Worm (Caenorhabditis elegans): ENCODE measurements around the gene srsx-38.
"Not testable (repeated sequence)": the region's sequence is repeated elsewhere in the genome, so short reads cannot be mapped to it uniquely, and the experiment has no call there.

The srsx-38 gene

ce11 chrV:15807420-15807819, at the start of gene srsx-38:
Gene srsx-38, minus strand, starts transcription at chrV:15807520.
- TF ChIP-seq med-1 (GFP tag; optimal IDR thresholded peaks at IDR 0.05; ENCODE audit: insufficient read depth); ztf-23 (GFP tag; IDR thresholded peaks at IDR 0.05); ref-1 (GFP tag; conservative IDR thresholded peaks at IDR 0.05): not testable (repeated sequence)

DNA sequence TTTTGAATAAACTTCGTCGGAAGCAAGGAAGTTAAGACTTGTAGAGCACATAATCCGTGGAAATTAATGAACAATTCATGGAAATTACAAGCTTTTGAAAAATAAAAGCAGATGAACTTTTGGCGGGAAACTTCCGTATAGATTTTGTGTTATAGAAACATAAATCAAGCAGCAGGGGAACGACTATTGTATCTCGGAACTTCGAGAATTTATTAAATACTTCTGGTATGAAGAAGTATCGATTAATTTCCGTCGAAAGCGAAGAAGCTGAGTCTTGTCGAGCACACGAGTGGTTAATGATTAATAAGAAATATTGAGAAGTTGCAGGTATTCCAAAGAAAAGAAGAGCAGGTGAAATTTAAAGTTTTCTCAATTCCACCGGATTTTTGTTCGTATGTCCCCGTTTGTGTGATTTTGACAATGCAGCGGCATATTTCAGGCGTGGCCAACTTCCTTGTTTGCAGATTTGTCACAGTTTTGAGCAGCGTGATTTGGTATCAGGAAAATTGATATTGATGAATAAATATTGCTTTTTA, 43.0 kb upstream of the srsx-38 start, which contains the start of gene srh-147:
Gene srh-147, minus strand, starts transcription at position 51 of the 536 bp plus-strand sequence.
- not testable (repeated sequence) for TF ChIP-seq T22C8.4 (GFP tag; IDR thresholded peaks at IDR 0.05); ref-1 (GFP tag; conservative IDR thresholded peaks at IDR 0.05); flt-1 (GFP tag; IDR thresholded peaks at IDR 0.05)

DNA sequence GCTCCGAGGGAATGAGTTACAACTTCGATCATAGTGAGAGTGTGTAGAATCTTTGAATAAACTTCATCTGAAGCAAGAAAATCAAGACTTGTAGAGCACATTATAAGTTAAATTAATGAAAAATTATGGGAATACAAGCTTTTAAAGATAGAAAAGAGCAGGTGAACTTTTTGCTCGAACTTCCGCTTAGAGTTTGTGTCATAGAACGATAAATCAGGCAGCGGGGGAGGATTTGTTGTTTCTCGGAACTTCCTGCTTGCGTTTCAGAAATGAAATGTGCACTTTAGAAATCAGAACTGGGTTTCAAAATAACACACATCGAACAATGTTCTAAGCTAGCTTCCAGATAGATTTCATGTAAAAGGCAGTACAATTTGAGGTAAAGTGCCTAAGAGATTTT, 33.8 kb upstream of the srsx-38 start, which contains the start of gene srh-149:
Gene srh-149, minus strand, starts transcription at position 101 of the 400 bp plus-strand sequence.
- TF ChIP-seq klf-2 (GFP tag; conservative IDR thresholded peaks at IDR 0.05) (no peak), ztf-23 (GFP tag; IDR thresholded peaks at IDR 0.05) (no peak), ztf-29 (GFP tag; IDR thresholded peaks at IDR 0.05) (no peak), ref-1 (GFP tag; conservative IDR thresholded peaks at IDR 0.05) (no peak), flt-1 (GFP tag; IDR thresholded peaks at IDR 0.05) (no peak), T22C8.4 (GFP tag; IDR thresholded peaks at IDR 0.05) (no peak), cog-1 (tag; optimal IDR thresholded peaks at IDR 0.05) (no peak), med-1 (GFP tag; optimal IDR thresholded peaks at IDR 0.05; ENCODE audit: insufficient read depth) (no peak), tab-1 (GFP tag; IDR thresholded peaks at IDR 0.05) (no peak)

DNA sequence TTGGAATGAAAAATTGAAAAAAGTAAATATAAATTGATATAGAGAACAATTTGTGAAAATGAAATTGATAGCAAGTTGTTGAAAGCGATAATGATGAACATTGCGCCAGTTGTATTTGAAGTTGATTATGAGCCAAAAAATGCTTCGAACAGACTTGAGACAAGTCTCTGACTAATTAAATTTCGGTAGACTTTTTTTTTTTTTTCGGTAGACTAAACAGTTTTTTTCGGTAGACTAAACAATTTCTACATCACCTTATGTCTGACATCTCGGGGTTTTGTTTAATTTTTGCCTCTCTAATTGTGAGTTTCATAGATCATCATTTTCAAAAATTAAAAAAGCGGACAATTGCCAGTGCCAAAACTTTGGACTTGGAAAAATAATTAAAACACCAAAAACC, 26.3 kb upstream of the srsx-38 start, which contains the start of gene srbc-54:
Gene srbc-54, minus strand, starts transcription at position 101 of the 400 bp plus-strand sequence.
- no peak for TF ChIP-seq flt-1 (GFP tag; IDR thresholded peaks at IDR 0.05)
- no peak for TF ChIP-seq ref-1 (GFP tag; conservative IDR thresholded peaks at IDR 0.05)
- no peak for TF ChIP-seq med-1 (GFP tag; optimal IDR thresholded peaks at IDR 0.05; ENCODE audit: insufficient read depth)
- TF ChIP-seq ztf-29 (GFP tag; IDR thresholded peaks at IDR 0.05), result no peak
- TF ChIP-seq T22C8.4 (GFP tag; IDR thresholded peaks at IDR 0.05), result no peak
- no peak for TF ChIP-seq ztf-23 (GFP tag; IDR thresholded peaks at IDR 0.05)
- TF ChIP-seq klf-2 (GFP tag; conservative IDR thresholded peaks at IDR 0.05), result no peak
- TF ChIP-seq tab-1 (GFP tag; IDR thresholded peaks at IDR 0.05), result no peak
- no peak for TF ChIP-seq cog-1 (tag; optimal IDR thresholded peaks at IDR 0.05)

DNA sequence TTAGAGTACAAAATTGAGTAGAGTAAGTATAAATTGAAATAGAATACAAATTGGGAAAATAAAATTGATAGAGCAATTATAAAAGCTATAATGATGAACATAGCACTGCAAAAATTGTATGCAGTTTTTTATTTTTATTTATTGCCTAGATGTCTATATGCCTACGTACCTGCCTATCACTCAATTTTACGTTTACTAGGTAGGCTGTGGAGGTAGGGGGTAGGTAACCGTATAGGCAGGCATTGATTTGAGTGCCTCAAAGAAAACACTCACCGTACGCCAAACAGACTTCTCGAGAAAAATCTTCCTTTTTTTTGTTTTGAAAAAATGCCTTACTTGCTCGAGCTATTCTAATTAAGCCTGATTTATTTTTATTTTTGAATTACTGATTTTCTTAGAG, 24.3 kb upstream of the srsx-38 start, which contains the start of gene srbc-56:
Gene srbc-56, minus strand, starts transcription at position 101 of the 400 bp plus-strand sequence.
- TF ChIP-seq tab-1 (GFP tag; IDR thresholded peaks at IDR 0.05) (no peak), flt-1 (GFP tag; IDR thresholded peaks at IDR 0.05) (no peak), med-1 (GFP tag; optimal IDR thresholded peaks at IDR 0.05; ENCODE audit: insufficient read depth) (no peak), ztf-29 (GFP tag; IDR thresholded peaks at IDR 0.05) (no peak), cog-1 (tag; optimal IDR thresholded peaks at IDR 0.05) (no peak)

DNA sequence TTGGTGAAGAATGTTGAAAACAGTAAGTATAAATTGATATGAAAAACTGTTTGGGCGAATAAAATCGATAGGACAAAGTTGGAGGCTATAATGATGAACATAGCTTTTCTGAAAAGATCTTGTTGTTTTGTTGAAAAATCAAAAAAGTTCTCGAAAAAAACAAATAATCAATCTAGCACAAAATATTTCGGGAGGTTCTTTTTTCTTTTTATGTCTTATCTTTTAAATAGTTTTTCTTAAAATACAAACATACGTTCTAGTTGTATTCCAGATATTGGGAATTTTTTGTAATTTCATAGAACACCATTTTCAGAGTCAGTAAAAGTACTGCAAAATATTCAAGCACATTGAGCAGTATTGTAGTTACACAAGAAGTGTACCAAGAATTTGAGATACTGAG, 22.6 kb upstream of the srsx-38 start, which contains the start of gene srbc-55:
Gene srbc-55, minus strand, starts transcription at position 101 of the 400 bp plus-strand sequence.
- TF ChIP-seq med-1 (GFP tag; optimal IDR thresholded peaks at IDR 0.05; ENCODE audit: insufficient read depth) (no peak), ztf-23 (GFP tag; IDR thresholded peaks at IDR 0.05) (no peak), ref-1 (GFP tag; conservative IDR thresholded peaks at IDR 0.05) (no peak), T22C8.4 (GFP tag; IDR thresholded peaks at IDR 0.05) (no peak), ztf-29 (GFP tag; IDR thresholded peaks at IDR 0.05) (no peak), flt-1 (GFP tag; IDR thresholded peaks at IDR 0.05) (no peak), tab-1 (GFP tag; IDR thresholded peaks at IDR 0.05) (no peak), cog-1 (tag; optimal IDR thresholded peaks at IDR 0.05) (no peak), klf-2 (GFP tag; conservative IDR thresholded peaks at IDR 0.05) (no peak)

DNA sequence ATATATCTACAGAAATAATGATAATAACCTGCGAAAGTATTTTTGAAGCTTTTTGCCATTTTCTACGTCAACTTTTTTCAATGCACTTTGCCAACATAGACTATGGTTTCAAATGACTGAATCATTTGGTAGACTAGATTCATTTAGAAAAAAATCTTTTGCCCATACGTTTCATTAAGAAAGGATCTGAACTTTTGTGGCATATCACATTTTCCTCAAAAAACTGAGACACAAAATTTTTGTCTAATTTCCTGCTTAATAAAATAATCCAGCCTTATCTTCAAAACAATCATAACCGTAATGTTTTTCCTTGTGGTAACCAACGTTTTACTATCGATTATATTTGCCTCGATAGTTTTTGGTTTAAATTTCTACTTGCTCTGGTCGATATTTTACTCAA, 18.8 kb upstream of the srsx-38 start, which contains the start of gene srbc-51:
Gene srbc-51, plus strand, starts transcription at position 301 of the 400 bp plus-strand sequence.
- no peak for TF ChIP-seq ref-1 (GFP tag; conservative IDR thresholded peaks at IDR 0.05)
- TF ChIP-seq ztf-23 (GFP tag; IDR thresholded peaks at IDR 0.05), result no peak
- TF ChIP-seq tab-1 (GFP tag; IDR thresholded peaks at IDR 0.05), result no peak
- TF ChIP-seq flt-1 (GFP tag; IDR thresholded peaks at IDR 0.05), result no peak
- TF ChIP-seq ztf-29 (GFP tag; IDR thresholded peaks at IDR 0.05), result no peak
- TF ChIP-seq med-1 (GFP tag; optimal IDR thresholded peaks at IDR 0.05; ENCODE audit: insufficient read depth), result no peak
- no peak for TF ChIP-seq T22C8.4 (GFP tag; IDR thresholded peaks at IDR 0.05)
- TF ChIP-seq cog-1 (tag; optimal IDR thresholded peaks at IDR 0.05), result no peak
- TF ChIP-seq klf-2 (GFP tag; conservative IDR thresholded peaks at IDR 0.05), result no peak

DNA sequence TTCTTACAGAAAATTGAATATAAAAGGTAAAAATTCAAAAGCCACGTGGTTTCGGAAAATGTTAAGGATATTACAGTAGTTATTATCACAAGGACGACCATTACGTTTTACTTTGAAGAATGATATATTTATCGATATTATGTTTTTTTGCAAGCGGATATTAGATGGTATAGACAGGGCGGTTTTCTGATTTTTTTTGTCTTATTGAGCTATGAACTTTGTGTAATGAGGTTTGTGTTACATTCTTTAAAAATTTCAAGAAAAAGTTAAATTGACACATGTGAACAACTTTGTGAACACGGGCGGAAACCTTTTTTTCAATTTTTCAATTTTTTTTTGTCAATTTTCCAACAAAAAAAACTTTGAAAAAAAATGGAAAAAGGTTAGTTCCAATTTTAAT, 17.5 kb upstream of the srsx-38 start, which contains the start of gene srbc-50:
Gene srbc-50, minus strand, starts transcription at position 101 of the 400 bp plus-strand sequence.
- TF ChIP-seq cog-1 (tag; optimal IDR thresholded peaks at IDR 0.05), result no peak
- no peak for TF ChIP-seq ref-1 (GFP tag; conservative IDR thresholded peaks at IDR 0.05)
- TF ChIP-seq T22C8.4 (GFP tag; IDR thresholded peaks at IDR 0.05), result no peak
- TF ChIP-seq ztf-29 (GFP tag; IDR thresholded peaks at IDR 0.05), result no peak
- TF ChIP-seq flt-1 (GFP tag; IDR thresholded peaks at IDR 0.05), result no peak
- no peak for TF ChIP-seq klf-2 (GFP tag; conservative IDR thresholded peaks at IDR 0.05)
- no peak for TF ChIP-seq ztf-23 (GFP tag; IDR thresholded peaks at IDR 0.05)
- no peak for TF ChIP-seq med-1 (GFP tag; optimal IDR thresholded peaks at IDR 0.05; ENCODE audit: insufficient read depth)
- no peak for TF ChIP-seq tab-1 (GFP tag; IDR thresholded peaks at IDR 0.05)

ce11 chrV:15821398-15821797, 14.1 kb upstream of the srsx-38 start, which contains the start of gene srbc-49:
Gene srbc-49, plus strand, starts transcription at chrV:15821698.
- TF ChIP-seq flt-1 (GFP tag; IDR thresholded peaks at IDR 0.05) (no peak), cog-1 (tag; optimal IDR thresholded peaks at IDR 0.05) (no peak), tab-1 (GFP tag; IDR thresholded peaks at IDR 0.05) (no peak), med-1 (GFP tag; optimal IDR thresholded peaks at IDR 0.05; ENCODE audit: insufficient read depth) (no peak), ref-1 (GFP tag; conservative IDR thresholded peaks at IDR 0.05) (no peak), T22C8.4 (GFP tag; IDR thresholded peaks at IDR 0.05) (no peak), ztf-29 (GFP tag; IDR thresholded peaks at IDR 0.05) (no peak), klf-2 (GFP tag; conservative IDR thresholded peaks at IDR 0.05) (no peak), ztf-23 (GFP tag; IDR thresholded peaks at IDR 0.05) (no peak)

- TF ChIP-seq T22C8.4 (GFP tag; IDR thresholded peaks at IDR 0.05) (no peak), med-1 (GFP tag; optimal IDR thresholded peaks at IDR 0.05; ENCODE audit: insufficient read depth) (no peak), tab-1 (GFP tag; IDR thresholded peaks at IDR 0.05) (no peak), ztf-23 (GFP tag; IDR thresholded peaks at IDR 0.05) (no peak), ref-1 (GFP tag; conservative IDR thresholded peaks at IDR 0.05) (no peak), klf-2 (GFP tag; conservative IDR thresholded peaks at IDR 0.05) (no peak), ztf-29 (GFP tag; IDR thresholded peaks at IDR 0.05) (no peak), flt-1 (GFP tag; IDR thresholded peaks at IDR 0.05) (no peak), cog-1 (tag; optimal IDR thresholded peaks at IDR 0.05) (no peak)
These were observed 12.7 kb upstream of the srsx-38 start, which contains the start of gene srbc-48 for ce11 chrV:15819983-15820382. Gene srbc-48, plus strand, starts transcription at chrV:15820283.
